Worm (Caenorhabditis elegans): ENCODE data around the gene fbxb-1.

- TF ChIP-seq ama-1 (optimal IDR thresholded peaks at IDR 0.05) (no peak), sox-4 (tag; optimal IDR thresholded peaks at IDR 0.05) (no peak), hlh-6 (tag; optimal IDR thresholded peaks at IDR 0.05) (no peak), K02D7.2 (tag; optimal IDR thresholded peaks at IDR 0.05) (no peak), elt-4 (tag; optimal IDR thresholded peaks at IDR 0.05) (no peak), pros-1 (tag; optimal IDR thresholded peaks at IDR 0.05) (no peak), eyg-1 (tag; optimal IDR thresholded peaks at IDR 0.05) (no peak), unc-55 (GFP tag; optimal IDR thresholded peaks at IDR 0.05) (no peak), C08G9.2 (tag; optimal IDR thresholded peaks at IDR 0.05) (no peak)
These were observed 36.2 kb downstream of the fbxb-1 start for ce11 chrV:19276354-19276753.
